Fruit fly (Drosophila melanogaster) whole organism, embryonic: Measurements from ENCODE around the gene Gmap.

Source experiments
- Abd-B ChIP-seq: fragments of 200-800 bp; sonication (Bioruptor generic); optimal IDR thresholded peaks from 2 replicates; lab custom pipeline; 2018; ENCODE audit warnings: missing biosample characterization, mild to moderate bottlenecking, missing genetic modification characterization, moderate library complexity
- B-H1 ChIP-seq: fragments of 200-800 bp; sonication (Bioruptor generic); IDR thresholded peaks from 3 replicates; pipeline ENCODE4 v1.3.6; 2022; ENCODE audit warnings: missing biosample characterization, missing genetic modification characterization
- CG1024 ChIP-seq: fragments of 200-800 bp; sonication (Bioruptor generic); IDR thresholded peaks from 2 replicates; pipeline ENCODE4 v1.3.6; 2022; ENCODE audit warnings: missing biosample characterization, missing genetic modification characterization
- CG10654 ChIP-seq: fragments of 200-800 bp; sonication (Bioruptor generic); optimal IDR thresholded peaks from 2 replicates; lab custom pipeline; 2016; ENCODE audit warnings: missing biosample characterization, missing genetic modification characterization
- CG15269 ChIP-seq: fragments of 200-800 bp; sonication (Bioruptor generic); optimal IDR thresholded peaks from 2 replicates; lab custom pipeline; 2018; ENCODE audit warnings: missing biosample characterization, mild to moderate bottlenecking, missing genetic modification characterization, moderate library complexity
- CG1647 ChIP-seq: fragments of 200-800 bp; sonication (Bioruptor generic); optimal IDR thresholded peaks from 3 replicates; lab custom pipeline; 2016; ENCODE audit warnings: missing biosample characterization, missing genetic modification characterization
- CG1832 ChIP-seq: fragments of 200-800 bp; sonication (Bioruptor generic); optimal IDR thresholded peaks from 2 replicates; lab custom pipeline; 2017; ENCODE audit warnings: missing biosample characterization, mild to moderate bottlenecking, missing genetic modification characterization, inconsistent platforms
- CG2875 ChIP-seq: fragments of 200-800 bp; sonication (Bioruptor generic); optimal IDR thresholded peaks from 2 replicates; lab custom pipeline; 2017; ENCODE audit warnings: missing biosample characterization, mild to moderate bottlenecking, missing genetic modification characterization, missing genetic modification reagents
- CG30431 ChIP-seq: fragments of 200-800 bp; sonication (Bioruptor generic); optimal IDR thresholded peaks from 2 replicates; lab custom pipeline; 2017; ENCODE audit warnings: missing biosample characterization, missing genetic modification characterization
- CG3281 ChIP-seq: fragments of 200-800 bp; sonication (Bioruptor generic); optimal IDR thresholded peaks from 3 replicates; lab custom pipeline; 2017; ENCODE audit warnings: missing biosample characterization, mild to moderate bottlenecking, missing genetic modification characterization
- CG4730 ChIP-seq: fragments of 200-800 bp; sonication (Bioruptor generic); IDR thresholded peaks from 2 replicates; pipeline ENCODE4 v1.3.6; 2022; ENCODE audit warnings: missing biosample characterization, missing genetic modification characterization
- CG6689 ChIP-seq: fragments of 200-800 bp; sonication (Bioruptor generic); IDR thresholded peaks from 2 replicates; pipeline ENCODE4 v1.3.6; 2022; ENCODE audit warnings: missing biosample characterization, missing genetic modification characterization
- CG7963 ChIP-seq: fragments of 200-800 bp; sonication (Bioruptor generic); IDR thresholded peaks from 3 replicates; pipeline ENCODE4 v1.3.6; 2022; ENCODE audit warnings: missing biosample characterization, missing genetic modification characterization; ENCODE audit not compliant: partially characterized antibody
- CG8290 ChIP-seq, 3 experiments: fragments of 200-800 bp; sonication (Bioruptor generic); optimal IDR thresholded peaks; 2 replicates each; lab custom pipeline; 2016 to 2019; ENCODE audit warnings: missing biosample characterization in 3 of 3, missing genetic modification characterization in 3 of 3, mild to moderate bottlenecking in 2 of 3, moderate library complexity in 1 of 3
- CG9609 ChIP-seq: fragments of 200-800 bp; sonication (Bioruptor generic); optimal IDR thresholded peaks from 3 replicates; lab custom pipeline; 2016; ENCODE audit warnings: missing biosample characterization, missing genetic modification characterization
- CG9727 ChIP-seq: fragments of 200-800 bp; sonication (Bioruptor generic); optimal IDR thresholded peaks from 3 replicates; lab custom pipeline; 2017; ENCODE audit warnings: missing biosample characterization, mild to moderate bottlenecking, missing genetic modification characterization
- Deaf1 ChIP-seq: fragments of 200-800 bp; optimal IDR thresholded peaks from 3 replicates; lab custom pipeline; 2019; ENCODE audit warnings: missing biosample characterization, mild to moderate bottlenecking, missing genetic modification characterization, moderate library complexity
- Dip2 ChIP-seq: fragments of 200-800 bp; sonication (Bioruptor generic); IDR thresholded peaks from 2 replicates; pipeline ENCODE4 v1.3.6; 2022; ENCODE audit warnings: missing biosample characterization, missing genetic modification characterization
- Gug ChIP-seq: fragments of 200-800 bp; sonication (Bioruptor generic); IDR thresholded peaks from 4 replicates; pipeline ENCODE4 v1.3.6; 2022; ENCODE audit warnings: missing biosample characterization, missing genetic modification characterization
- H15 ChIP-seq: fragments of 200-800 bp; sonication (Bioruptor generic); IDR thresholded peaks from 3 replicates; pipeline ENCODE4 v1.3.6; 2022; ENCODE audit warnings: missing biosample characterization, missing genetic modification characterization
- H2.0 ChIP-seq: fragments of 200-800 bp; sonication (Bioruptor generic); IDR thresholded peaks from 2 replicates; pipeline ENCODE4 v1.3.6; 2022; ENCODE audit warnings: missing biosample characterization, missing genetic modification characterization
- HLH4C ChIP-seq: fragments of 200-800 bp; sonication (Bioruptor generic); IDR thresholded peaks from 3 replicates; pipeline ENCODE4 v1.3.6; 2022; ENCODE audit warnings: missing biosample characterization, missing genetic modification characterization; ENCODE audit not compliant: partially characterized antibody
- Hr3 ChIP-seq: fragments of 200-800 bp; sonication (Bioruptor generic); optimal IDR thresholded peaks from 3 replicates; lab custom pipeline; 2016; ENCODE audit warnings: missing biosample characterization, missing genetic modification characterization
- Lim3 ChIP-seq: fragments of 200-800 bp; sonication (Bioruptor generic); IDR thresholded peaks from 2 replicates; pipeline ENCODE4 v1.3.6; 2022; ENCODE audit warnings: missing biosample characterization, missing genetic modification characterization
- MBD-R2 ChIP-seq: fragments of 200-800 bp; sonication (Bioruptor generic); IDR thresholded peaks from 2 replicates; pipeline ENCODE4 v1.3.6; 2022; ENCODE audit warnings: missing biosample characterization, missing genetic modification characterization
- NC2α ChIP-seq: fragments of 200-800 bp; sonication (Bioruptor generic); optimal IDR thresholded peaks from 2 replicates; lab custom pipeline; 2016; ENCODE audit warnings: missing biosample characterization, missing genetic modification characterization
- NC2β ChIP-seq: fragments of 200-800 bp; sonication (Bioruptor generic); optimal IDR thresholded peaks from 2 replicates; lab custom pipeline; 2016; ENCODE audit warnings: missing biosample characterization, missing genetic modification characterization
- NFAT ChIP-seq: fragments of 200-800 bp; sonication (Bioruptor generic); IDR thresholded peaks from 2 replicates; pipeline ENCODE4 v1.3.6; 2022; ENCODE audit warnings: missing biosample characterization, missing genetic modification characterization
- Pdp1 ChIP-seq, 2 experiments: fragments of 200-800 bp; sonication (Bioruptor generic); optimal IDR thresholded peaks; 3 replicates each; lab custom pipeline; 2016; ENCODE audit warnings: missing biosample characterization in 2 of 2, missing genetic modification characterization in 2 of 2, mild to moderate bottlenecking in 1 of 2, moderate library complexity in 1 of 2
- Scr ChIP-seq: fragments of 200-800 bp; sonication (Bioruptor generic); IDR thresholded peaks from 2 replicates; pipeline ENCODE4 v1.3.6; 2022; ENCODE audit warnings: missing biosample characterization, missing genetic modification characterization; ENCODE audit not compliant: partially characterized antibody
- Xbp1 ChIP-seq: fragments of 200-800 bp; sonication (Bioruptor generic); optimal IDR thresholded peaks from 3 replicates; lab custom pipeline; 2016; ENCODE audit warnings: missing biosample characterization, mild to moderate bottlenecking, missing genetic modification characterization
- bigmax ChIP-seq: fragments of 200-800 bp; sonication (Bioruptor generic); optimal IDR thresholded peaks from 2 replicates; lab custom pipeline; 2018; ENCODE audit warnings: missing biosample characterization, mild to moderate bottlenecking, missing genetic modification characterization
- cato ChIP-seq: fragments of 200-800 bp; sonication (Bioruptor generic); optimal IDR thresholded peaks from 2 replicates; lab custom pipeline; 2016; ENCODE audit warnings: missing biosample characterization, missing genetic modification characterization, borderline replicate concordance
- crc ChIP-seq: fragments of 200-800 bp; sonication (Bioruptor generic); optimal IDR thresholded peaks from 2 replicates; lab custom pipeline; 2016; ENCODE audit warnings: missing biosample characterization, missing genetic modification characterization
- dimm ChIP-seq: fragments of 200-800 bp; sonication (Bioruptor generic); IDR thresholded peaks from 2 replicates; pipeline ENCODE4 v1.3.6; 2022; ENCODE audit warnings: missing biosample characterization, missing genetic modification characterization
- disco-r ChIP-seq: fragments of 200-800 bp; sonication (Bioruptor generic); optimal IDR thresholded peaks from 2 replicates; lab custom pipeline; 2016; ENCODE audit warnings: missing biosample characterization, missing genetic modification characterization
- dm ChIP-seq: fragments of 200-800 bp; sonication (Bioruptor generic); optimal IDR thresholded peaks from 3 replicates; lab custom pipeline; 2016; ENCODE audit warnings: missing biosample characterization, missing genetic modification characterization
- dmrt11E ChIP-seq: fragments of 200-800 bp; sonication (Bioruptor generic); optimal IDR thresholded peaks from 3 replicates; lab custom pipeline; 2018; ENCODE audit warnings: missing biosample characterization, mild to moderate bottlenecking, missing genetic modification characterization, moderate library complexity
- fd102C ChIP-seq: fragments of 200-800 bp; sonication (Bioruptor generic); optimal IDR thresholded peaks from 2 replicates; lab custom pipeline; 2018; ENCODE audit warnings: missing biosample characterization, mild to moderate bottlenecking, missing genetic modification characterization, moderate library complexity
- gcm ChIP-seq: fragments of 200-800 bp; sonication (Bioruptor generic); optimal IDR thresholded peaks from 2 replicates; lab custom pipeline; 2019; ENCODE audit warnings: missing biosample characterization, mild to moderate bottlenecking, missing genetic modification characterization, moderate library complexity
- ind ChIP-seq: fragments of 200-800 bp; sonication (Bioruptor generic); optimal IDR thresholded peaks from 3 replicates; lab custom pipeline; 2016; ENCODE audit warnings: missing biosample characterization, missing genetic modification characterization
- inv ChIP-seq: fragments of 200-800 bp; sonication (Bioruptor generic); IDR thresholded peaks from 2 replicates; pipeline ENCODE4 v1.3.6; 2022; ENCODE audit warnings: missing biosample characterization, missing genetic modification characterization; ENCODE audit not compliant: partially characterized antibody
- jing ChIP-seq: fragments of 200-800 bp; sonication (Bioruptor generic); optimal IDR thresholded peaks from 2 replicates; lab custom pipeline; 2018; ENCODE audit warnings: missing biosample characterization, mild to moderate bottlenecking, missing genetic modification characterization
- jumu ChIP-seq: fragments of 200-800 bp; sonication (Bioruptor generic); optimal IDR thresholded peaks from 3 replicates; lab custom pipeline; 2016; ENCODE audit warnings: missing biosample characterization, missing genetic modification characterization
- kah ChIP-seq: fragments of 200-800 bp; sonication (Bioruptor generic); optimal IDR thresholded peaks from 2 replicates; lab custom pipeline; 2018; ENCODE audit warnings: missing biosample characterization, mild to moderate bottlenecking, missing genetic modification characterization
- mld ChIP-seq: fragments of 200-800 bp; sonication (Bioruptor generic); IDR thresholded peaks from 3 replicates; pipeline ENCODE4 v1.3.6; 2022; ENCODE audit warnings: missing biosample characterization, missing genetic modification characterization; ENCODE audit not compliant: partially characterized antibody
- nmo ChIP-seq: fragments of 200-800 bp; sonication (Bioruptor generic); optimal IDR thresholded peaks from 2 replicates; lab custom pipeline; 2018; ENCODE audit warnings: missing biosample characterization, mild to moderate bottlenecking, missing genetic modification characterization, moderate library complexity
- nom ChIP-seq: fragments of 200-800 bp; sonication (Bioruptor generic); optimal IDR thresholded peaks from 2 replicates; lab custom pipeline; 2017; ENCODE audit warnings: missing biosample characterization, missing genetic modification characterization, mild to moderate bottlenecking, moderate library complexity, missing genetic modification reagents
- org-1 ChIP-seq: fragments of 200-800 bp; sonication (Bioruptor generic); optimal IDR thresholded peaks from 2 replicates; lab custom pipeline; 2017; ENCODE audit warnings: missing biosample characterization, missing genetic modification characterization
- sna ChIP-seq: fragments of 200-800 bp; sonication (Bioruptor generic); IDR thresholded peaks from 2 replicates; pipeline ENCODE4 v1.3.6; 2022; ENCODE audit warnings: missing biosample characterization, missing genetic modification characterization; ENCODE audit not compliant: partially characterized antibody
- unc-4 ChIP-seq: fragments of 200-800 bp; sonication (Bioruptor generic); IDR thresholded peaks from 2 replicates; pipeline ENCODE4 v1.3.6; 2022; ENCODE audit warnings: missing biosample characterization, missing genetic modification characterization; ENCODE audit not compliant: partially characterized antibody

Gene Gmap

DNA sequence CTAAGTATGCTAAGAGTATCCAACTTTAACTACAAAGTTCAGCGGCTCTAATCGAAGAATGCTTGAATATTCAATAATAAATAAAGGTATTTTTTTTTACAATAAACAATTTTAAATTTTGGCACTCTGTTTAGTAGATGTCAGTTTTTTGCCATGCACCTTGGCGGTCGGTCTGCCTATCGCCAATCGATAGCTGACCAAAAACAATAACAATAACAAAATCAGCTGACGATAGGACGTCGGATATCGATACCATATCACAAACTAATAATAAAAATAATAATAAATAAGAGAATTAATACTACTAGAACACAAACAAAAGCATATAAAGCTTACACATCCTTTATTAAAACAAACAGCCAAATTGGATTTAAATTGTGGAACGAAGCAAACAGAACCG lies at the start of gene Gmap:
TSS of gene Gmap (plus strand) at position 241 of the 400 bp plus-strand sequence.
- TF ChIP-seq NC2α (GFP tag; lab: Kevin White, UChicago): no peak
- TF ChIP-seq unc-4 (GFP tag; lab: Robert Waterston, UW): peak; percentile 71
- TF ChIP-seq Gug (GFP tag; lab: Robert Waterston, UW): no peak
- no peak for TF ChIP-seq CG1832 (GFP tag; lab: Kevin White, UChicago)
- peak; percentile 37 for TF ChIP-seq Xbp1
- no peak for TF ChIP-seq B-H1 (GFP tag; lab: Robert Waterston, UW)
- TF ChIP-seq NFAT (GFP tag; lab: Robert Waterston, UW): no peak
- no peak for TF ChIP-seq H2.0
- TF ChIP-seq org-1 (GFP tag; lab: Kevin White, UChicago): no peak
- TF ChIP-seq CG2875 (GFP tag; lab: Kevin White, UChicago): no peak
- peak; percentile 80 for TF ChIP-seq sna
- no peak for TF ChIP-seq CG9727 (GFP tag; lab: Kevin White, UChicago)
- no peak for TF ChIP-seq bigmax (GFP tag; lab: Kevin White, UChicago)
- TF ChIP-seq jing (GFP tag; lab: Kevin White, UChicago): no peak
- no peak for TF ChIP-seq NC2β (GFP tag; lab: Kevin White, UChicago)
- no peak for TF ChIP-seq Dip2
- no peak for TF ChIP-seq Hr3 (GFP tag; lab: Kevin White, UChicago)
- no peak for TF ChIP-seq H15 (GFP tag; lab: Robert Waterston, UW)
- no peak for TF ChIP-seq CG8290 (GFP tag; optimal IDR thresholded peaks at IDR 0.05; lab: Kevin White, UChicago)
- TF ChIP-seq CG8290 (tag; optimal IDR thresholded peaks at IDR 0.05; lab: Kevin White, UChicago): peak in 1 of 2 experiments; percentile 16
- TF ChIP-seq dm (GFP tag; lab: Kevin White, UChicago): no peak
- TF ChIP-seq inv: peak; percentile 68
- peak; percentile 96 for TF ChIP-seq HLH4C (GFP tag; lab: Robert Waterston, UW)
- no peak for TF ChIP-seq kah
- TF ChIP-seq CG4730 (GFP tag; lab: Robert Waterston, UW): no peak
- no peak for TF ChIP-seq jumu (GFP tag; lab: Kevin White, UChicago)
- no peak for TF ChIP-seq CG3281
- TF ChIP-seq Scr: peak; percentile 80
- TF ChIP-seq fd102C (GFP tag; lab: Kevin White, UChicago): no peak
- peak; percentile 93 for TF ChIP-seq CG7963 (GFP tag; lab: Robert Waterston, UW)
- TF ChIP-seq CG9609: no peak
- TF ChIP-seq Pdp1 (GFP tag; optimal IDR thresholded peaks at IDR 0.05; lab: Kevin White, UChicago): no peak
- no peak for TF ChIP-seq dimm (GFP tag; lab: Robert Waterston, UW)
- TF ChIP-seq CG30431 (GFP tag; lab: Kevin White, UChicago): no peak
- TF ChIP-seq CG1647 (GFP tag; lab: Kevin White, UChicago): no peak
- no peak for TF ChIP-seq nmo (GFP tag; lab: Kevin White, UChicago)
- no peak for TF ChIP-seq CG6689 (GFP tag; lab: Robert Waterston, UW)
- TF ChIP-seq MBD-R2 (GFP tag; lab: Robert Waterston, UW): peak; percentile 71
- no peak for TF ChIP-seq Abd-B
- TF ChIP-seq crc (GFP tag; lab: Kevin White, UChicago): no peak
- TF ChIP-seq CG1024 (GFP tag; lab: Robert Waterston, UW): no peak
- no peak for TF ChIP-seq disco-r (GFP tag; lab: Kevin White, UChicago)
- no peak for TF ChIP-seq CG10654 (GFP tag; lab: Kevin White, UChicago)
- no peak for TF ChIP-seq Deaf1 (tag; lab: Kevin White, UChicago)
- TF ChIP-seq nom (GFP tag; lab: Kevin White, UChicago): no peak
- no peak for TF ChIP-seq dmrt11E (tag; lab: Kevin White, UChicago)
- no peak for TF ChIP-seq CG15269 (tag; lab: Kevin White, UChicago)
- peak; percentile 88 for TF ChIP-seq mld
- no peak for TF ChIP-seq Lim3 (GFP tag; lab: Robert Waterston, UW)
- TF ChIP-seq gcm (GFP tag; lab: Kevin White, UChicago): no peak
- TF ChIP-seq ind (GFP tag; lab: Kevin White, UChicago): no peak
- TF ChIP-seq cato (GFP tag; lab: Kevin White, UChicago): no peak
